Worm (Caenorhabditis elegans): ENCODE results near the gene F43H9.3.

Gene F43H9.3

DNA sequence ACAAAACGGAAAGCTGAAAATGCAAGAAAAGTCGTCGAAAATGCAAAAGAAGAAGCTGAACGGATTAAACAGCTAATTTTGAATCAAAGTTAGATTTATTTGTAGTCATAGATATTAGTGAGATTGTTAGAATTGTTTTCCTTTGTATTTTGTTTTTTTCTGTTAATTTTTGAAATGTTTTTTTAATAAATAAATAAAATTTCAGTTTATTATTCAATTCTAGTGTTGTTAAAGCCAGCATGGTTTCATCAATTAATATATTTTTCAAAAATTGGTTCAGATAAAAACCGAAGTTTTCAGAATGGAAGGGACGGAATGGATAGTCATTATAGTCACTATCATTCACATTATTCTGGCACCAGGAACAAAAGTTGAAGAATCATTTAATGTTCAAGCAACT is 10.1 kb upstream of the F43H9.3 start, which contains the start of gene algn-12:
TSS of gene algn-12 (plus strand) at position 301 of the 400 bp plus-strand sequence.
- TF ChIP-seq lin-15B (tag; optimal IDR thresholded peaks at IDR 0.05) (no peak), F49E8.2 (tag; optimal IDR thresholded peaks at IDR 0.05; ENCODE audit: borderline replicate concordance) (no peak), ctbp-1 (GFP tag; IDR thresholded peaks at IDR 0.05) (no peak), nhr-6 (tag; optimal IDR thresholded peaks at IDR 0.05) (no peak), lin-29 (GFP tag; IDR thresholded peaks at IDR 0.05) (no peak)

DNA sequence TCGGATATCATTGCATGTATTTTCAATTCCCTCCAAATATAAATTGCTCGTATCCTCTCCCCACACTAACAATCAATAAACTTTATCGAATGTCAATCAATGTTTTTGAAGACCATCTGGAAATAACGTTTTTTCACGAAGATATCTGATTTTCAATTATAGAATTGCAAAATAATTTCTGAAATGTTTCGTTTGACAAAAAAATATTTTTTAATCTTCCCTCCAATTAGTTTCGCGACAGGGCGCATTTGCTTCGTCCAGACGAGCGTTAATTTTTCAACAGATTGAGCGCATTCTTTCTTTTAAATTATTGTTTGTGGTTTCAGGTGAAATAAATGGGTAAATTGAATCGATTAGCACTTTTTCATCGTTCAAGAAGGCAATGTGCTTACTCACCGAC is 6.4 kb upstream of the F43H9.3 start, which contains the start of gene vars-1:
TSS of gene vars-1 (plus strand) at position 291 of the 400 bp plus-strand sequence.
- TF ChIP-seq dmd-9 (GFP tag; IDR thresholded peaks at IDR 0.05) (no peak), ztf-7 (tag; optimal IDR thresholded peaks at IDR 0.05) (no peak), T26A8.4 (GFP tag; IDR thresholded peaks at IDR 0.05) (no peak), dmd-8 (GFP tag; IDR thresholded peaks at IDR 0.05) (no peak), daf-19 (GFP tag; conservative IDR thresholded peaks at IDR 0.05) (no peak), unc-62 (GFP tag; optimal IDR thresholded peaks at IDR 0.05 in 1 of 2) (no peak), unc-62 (tag; optimal IDR thresholded peaks at IDR 0.05) (no peak), zip-11 (GFP tag; IDR thresholded peaks at IDR 0.05) (no peak), F26F4.8 (GFP tag; conservative IDR thresholded peaks at IDR 0.05) (no peak), arid-1 (GFP tag; conservative IDR thresholded peaks at IDR 0.05) (no peak), mxl-3 (GFP tag; optimal IDR thresholded peaks at IDR 0.05) (no peak), ztf-11 (tag; optimal IDR thresholded peaks at IDR 0.05) (no peak), lin-38 (GFP tag; IDR thresholded peaks at IDR 0.05) (peak; percentile 93), mes-2 (tag; optimal IDR thresholded peaks at IDR 0.05; ENCODE audit: poor library complexity, severe bottlenecking) (peak; percentile 58), mep-1 (tag; optimal IDR thresholded peaks at IDR 0.05) (peak; percentile 17), madf-5 (GFP tag; IDR thresholded peaks at IDR 0.05) (no peak), nhr-111 (GFP tag; optimal IDR thresholded peaks at IDR 0.05) (no peak), unc-39 (tag; optimal IDR thresholded peaks at IDR 0.05) (no peak), egl-43 (GFP tag; IDR thresholded peaks at IDR 0.05) (no peak), nhr-11 (tag; optimal IDR thresholded peaks at IDR 0.05) (no peak), ama-1 (optimal IDR thresholded peaks at IDR 0.05) (peak; percentile 33), hlh-30 (tag; optimal IDR thresholded peaks at IDR 0.05; ENCODE audit: insufficient read depth) (peak; percentile 49), fos-1 (tag; optimal IDR thresholded peaks at IDR 0.05) (no peak), daf-16 (GFP tag; optimal IDR thresholded peaks at IDR 0.05) (no peak), daf-16 (tag; optimal IDR thresholded peaks at IDR 0.05) (peak; percentile 37), Y48G9A.11 (GFP tag; IDR thresholded peaks at IDR 0.05) (no peak), vab-7 (GFP tag; IDR thresholded peaks at IDR 0.05) (no peak), ceh-28 (tag; optimal IDR thresholded peaks at IDR 0.05) (no peak), rbr-2 (tag; optimal IDR thresholded peaks at IDR 0.05) (no peak), nhr-77 (tag; optimal IDR thresholded peaks at IDR 0.05) (no peak), sdz-12 (GFP tag; optimal IDR thresholded peaks at IDR 0.05) (no peak), zip-2 (tag; optimal IDR thresholded peaks at IDR 0.05) (no peak), ceh-32 (tag; optimal IDR thresholded peaks at IDR 0.05; ENCODE audit: poor library complexity) (no peak), spr-3 (GFP tag; optimal IDR thresholded peaks at IDR 0.05) (no peak), nhr-42 (GFP tag; IDR thresholded peaks at IDR 0.05) (no peak), nhr-6 (tag; optimal IDR thresholded peaks at IDR 0.05) (peak; percentile 4), lin-29 (GFP tag; IDR thresholded peaks at IDR 0.05) (no peak), lir-3 (tag; optimal IDR thresholded peaks at IDR 0.05) (no peak), fkh-10 (GFP tag; optimal IDR thresholded peaks at IDR 0.05) (peak; percentile 7), nhr-237 (tag; optimal IDR thresholded peaks at IDR 0.05) (no peak), nhr-48 (tag; optimal IDR thresholded peaks at IDR 0.05) (no peak), F44E2.7 (GFP tag; IDR thresholded peaks at IDR 0.05) (no peak), lin-15B (tag; optimal IDR thresholded peaks at IDR 0.05) (no peak), zag-1 (tag; optimal IDR thresholded peaks at IDR 0.05) (no peak), ceh-44 (GFP tag; IDR thresholded peaks at IDR 0.05) (no peak), hif-1 (tag; optimal IDR thresholded peaks at IDR 0.05) (no peak), lsy-2 (tag; optimal IDR thresholded peaks at IDR 0.05) (peak in 1 of 2 experiments; percentile 71), aha-1 (tag) (peak; percentile 11), F49E8.2 (tag; optimal IDR thresholded peaks at IDR 0.05; ENCODE audit: borderline replicate concordance) (peak; percentile 7), R02D3.7 (tag; optimal IDR thresholded peaks at IDR 0.05) (no peak)

All from whole organism, L4 larva.